Worm (Caenorhabditis elegans) whole organism, L4 larva: ENCODE data around the gene apn-1.

Source experiments
- F10B5.3 ChIP-seq: sonication (generic microtip); optimal IDR thresholded peaks from 2 replicates; lab custom pipeline; 2016; ENCODE audit warnings: mild to moderate bottlenecking, missing genetic modification characterization, missing compliant biosample characterization
- F37D6.2 ChIP-seq: sonication (generic microtip); optimal IDR thresholded peaks from 2 replicates; lab custom pipeline; 2016; ENCODE audit warnings: mild to moderate bottlenecking, missing genetic modification characterization, missing compliant biosample characterization
- ZK337.2 ChIP-seq: fragments of 200-800 bp; sonication (Bioruptor generic); IDR thresholded peaks from 2 replicates; pipeline ENCODE4 v1.3.6; 2022; ENCODE audit warnings: missing genetic modification reagents, missing genetic modification characterization, missing compliant biosample characterization
- aha-1 ChIP-seq: fragments of 150-350 bp; peaks from one replicate; lab custom pipeline; 2014; ENCODE audit warnings: missing biosample characterization, missing genetic modification characterization
- ama-1 ChIP-seq: fragments of 150-350 bp; optimal IDR thresholded peaks from 2 replicates; lab custom pipeline; 2014; ENCODE audit warnings: inconsistent platforms, mixed read lengths
- attf-4 ChIP-seq: sonication (generic microtip); optimal IDR thresholded peaks from 3 replicates; lab custom pipeline; 2017; ENCODE audit warnings: missing biosample characterization, missing genetic modification characterization
- daf-12 ChIP-seq: fragments of 150-350 bp; optimal IDR thresholded peaks from 2 replicates; lab custom pipeline; 2014; ENCODE audit warnings: missing biosample characterization, missing genetic modification reagents, missing genetic modification characterization
- daf-16 ChIP-seq, 3 experiments: sonication (generic microtip); optimal IDR thresholded peaks; 2 replicates each; lab custom pipeline; 2016 to 2017; ENCODE audit warnings: missing genetic modification characterization in 3 of 3, missing genetic modification reagents in 3 of 3, mild to moderate bottlenecking in 2 of 3, missing compliant biosample characterization in 2 of 3, missing biosample characterization in 1 of 3, moderate library complexity in 1 of 3
- daf-19 ChIP-seq: fragments of 200-800 bp; sonication (Bioruptor generic); conservative IDR thresholded peaks from 2 replicates; pipeline ENCODE4 v1.3.6; 2022; ENCODE audit warnings: missing genetic modification characterization, missing compliant biosample characterization
- dmd-6 ChIP-seq: fragments of 200-800 bp; sonication (Bioruptor generic); IDR thresholded peaks from 2 replicates; pipeline ENCODE4 v1.3.6; 2022; ENCODE audit warnings: missing genetic modification reagents, missing genetic modification characterization, missing compliant biosample characterization
- dve-1 ChIP-seq: sonication (generic microtip); optimal IDR thresholded peaks from 2 replicates; lab custom pipeline; 2017; ENCODE audit warnings: antibody characterized with exemption, mild to moderate bottlenecking, missing genetic modification characterization, missing compliant biosample characterization; ENCODE audit not compliant: insufficient read depth
- hif-1 ChIP-seq, 2 experiments: sonication (generic microtip); optimal IDR thresholded peaks; 2 replicates each; lab custom pipeline; 2016 to 2017; ENCODE audit warnings: missing compliant biosample characterization in 2 of 2, missing genetic modification characterization in 2 of 2, missing genetic modification reagents in 2 of 2, missing genotype in 2 of 2, mild to moderate bottlenecking in 1 of 2
- hlh-11 ChIP-seq: fragments of 200-800 bp; sonication (Bioruptor generic); optimal IDR thresholded peaks from 2 replicates; lab custom pipeline; 2018; ENCODE audit warnings: mild to moderate bottlenecking, missing genetic modification characterization, missing compliant biosample characterization
- hlh-30 ChIP-seq: sonication (generic microtip); optimal IDR thresholded peaks from 2 replicates; lab custom pipeline; 2017; ENCODE audit warnings: antibody characterized with exemption, mild to moderate bottlenecking, missing genetic modification characterization, missing compliant biosample characterization; ENCODE audit not compliant: insufficient read depth
- lir-3 ChIP-seq: sonication (generic microtip); optimal IDR thresholded peaks from 2 replicates; lab custom pipeline; 2016; ENCODE audit warnings: mild to moderate bottlenecking, missing genetic modification characterization, missing compliant biosample characterization
- lsy-2 ChIP-seq, 2 experiments: fragments of 150-350 bp in 1 of 2; sonication (generic microtip) in 1 of 2; optimal IDR thresholded peaks; 2 replicates each; lab custom pipeline; 2014 to 2017; ENCODE audit warnings: missing biosample characterization in 2 of 2, missing genetic modification characterization in 2 of 2
- madf-5 ChIP-seq, 2 experiments: fragments of 200-800 bp; sonication (Bioruptor generic); IDR thresholded peaks; 2 replicates each; pipeline ENCODE4 v1.3.6; 2022; ENCODE audit warnings: missing compliant biosample characterization in 2 of 2, missing genetic modification characterization in 2 of 2
- mes-2 ChIP-seq: sonication (generic microtip); optimal IDR thresholded peaks from 2 replicates; lab custom pipeline; 2016; ENCODE audit warnings: missing genotype, mild to moderate bottlenecking, missing genetic modification characterization, missing compliant biosample characterization; ENCODE audit not compliant: poor library complexity, severe bottlenecking
- nhr-11 ChIP-seq: fragments of 150-350 bp; optimal IDR thresholded peaks from 2 replicates; lab custom pipeline; 2014; ENCODE audit warnings: missing biosample characterization, missing genetic modification characterization
- nhr-28 ChIP-seq: fragments of 150-350 bp; optimal IDR thresholded peaks from 2 replicates; lab custom pipeline; 2014; ENCODE audit warnings: missing biosample characterization, missing genetic modification characterization
- nhr-48 ChIP-seq: sonication (generic microtip); optimal IDR thresholded peaks from 2 replicates; lab custom pipeline; 2016; ENCODE audit warnings: mild to moderate bottlenecking, missing genetic modification characterization, missing compliant biosample characterization
- nhr-6 ChIP-seq: fragments of 150-350 bp; optimal IDR thresholded peaks from 2 replicates; lab custom pipeline; 2014; ENCODE audit warnings: missing biosample characterization, missing genetic modification characterization
- nhr-76 ChIP-seq: fragments of 150-350 bp; optimal IDR thresholded peaks from 2 replicates; lab custom pipeline; 2014; ENCODE audit warnings: missing biosample characterization, missing genetic modification characterization
- nhr-77 ChIP-seq: fragments of 150-350 bp; optimal IDR thresholded peaks from 2 replicates; lab custom pipeline; 2014; ENCODE audit warnings: missing biosample characterization, missing genetic modification characterization
- pha-4 ChIP-seq, 2 experiments: fragments of 150-350 bp in 1 of 2; fragments of 200-800 bp in 1 of 2; sonication (Bioruptor generic) in 1 of 2; IDR thresholded peaks in 1 of 2; optimal IDR thresholded peaks in 1 of 2; 2 replicates each; pipeline versions ENCODE4 v1.3.6 to Lab custom; 2014 to 2022; ENCODE audit warnings: missing genetic modification characterization in 2 of 2, missing genetic modification reagents in 2 of 2, missing biosample characterization in 1 of 2, missing compliant biosample characterization in 1 of 2
- pqm-1 ChIP-seq: sonication (generic microtip); optimal IDR thresholded peaks from 2 replicates; lab custom pipeline; 2017; ENCODE audit warnings: missing biosample characterization, missing genetic modification characterization
- spr-1 ChIP-seq: sonication (generic microtip); optimal IDR thresholded peaks from 2 replicates; lab custom pipeline; 2016; ENCODE audit warnings: mild to moderate bottlenecking, missing genetic modification characterization, missing compliant biosample characterization
- tag-97 ChIP-seq: fragments of 200-800 bp; sonication (Bioruptor generic); IDR thresholded peaks from 2 replicates; pipeline ENCODE4 v1.3.6; 2022; ENCODE audit warnings: missing genetic modification characterization, missing compliant biosample characterization
- tra-1 ChIP-seq: fragments of 200-800 bp; sonication (Bioruptor generic); IDR thresholded peaks from 2 replicates; pipeline ENCODE4 v1.3.6; 2022; ENCODE audit warnings: missing genetic modification reagents, missing genetic modification characterization, missing compliant biosample characterization
- unc-39 ChIP-seq: sonication (generic microtip); optimal IDR thresholded peaks from 2 replicates; lab custom pipeline; 2017; ENCODE audit warnings: missing biosample characterization, missing genetic modification characterization
- unc-62 ChIP-seq, 3 experiments: fragments of 150-350 bp in 1 of 3; sonication (generic microtip); optimal IDR thresholded peaks in 2 of 3; peaks in 1 of 3; 1 replicate in 1 of 3; 2 replicates in 2 of 3; lab custom pipeline; 2014 to 2017; ENCODE audit warnings: missing biosample characterization in 3 of 3, missing genetic modification characterization in 3 of 3, missing genetic modification reagents in 3 of 3, missing genotype in 1 of 3
- vab-7 ChIP-seq: fragments of 200-800 bp; sonication (Bioruptor generic); IDR thresholded peaks from 2 replicates; pipeline ENCODE4 v1.3.6; 2022; ENCODE audit warnings: missing genetic modification reagents, missing genetic modification characterization, missing compliant biosample characterization

Gene apn-1

DNA sequence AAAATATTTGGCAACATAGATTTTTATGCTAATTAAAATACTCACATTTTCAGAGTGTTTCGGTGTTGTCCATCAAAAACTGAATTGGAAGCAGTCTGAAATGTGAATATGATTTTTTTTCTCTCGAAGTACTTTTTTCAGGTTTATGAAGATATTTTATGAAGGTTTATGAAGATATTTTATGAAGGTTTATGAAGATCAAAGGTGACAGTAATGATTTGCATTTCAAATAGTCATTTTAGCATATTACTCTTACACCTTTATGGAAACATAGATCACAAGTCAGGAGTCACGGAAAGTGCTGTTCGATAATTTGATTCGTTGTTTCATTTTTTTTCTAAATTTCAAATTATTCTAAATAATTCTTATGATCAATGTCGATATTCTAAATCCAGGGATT is 43.2 kb upstream of the apn-1 start, which contains the start of gene pgp-11:
Gene pgp-11 (minus strand): TSS at position 101 of the 400 bp plus-strand sequence.
- TF ChIP-seq tra-1 (GFP tag; lab: Robert Waterston, UW) (no peak), aha-1 (tag; lab: Kevin White, UChicago) (peak; percentile 23)

DNA sequence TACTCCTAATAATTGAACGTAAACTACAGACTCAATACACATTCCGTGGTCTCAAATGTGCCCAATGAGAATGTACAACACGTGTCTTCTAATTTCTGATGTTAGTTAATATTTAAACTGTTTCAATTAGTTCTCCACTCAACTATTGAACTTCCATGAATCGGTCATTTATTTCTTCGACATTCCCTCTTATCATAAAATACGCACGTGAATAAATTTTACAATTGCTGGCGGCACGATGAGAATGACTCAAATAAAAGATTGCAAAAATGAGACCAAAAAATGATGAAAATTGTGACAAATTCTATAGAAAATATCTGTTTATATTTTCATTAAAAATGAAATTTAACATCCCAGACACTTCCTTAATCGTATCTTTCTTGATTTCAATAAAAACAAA is 42.6 kb upstream of the apn-1 start:
- TF ChIP-seq hlh-30 (tag; lab: Kevin White, UChicago) (peak; percentile 19), unc-39 (tag; lab: Kevin White, UChicago) (no peak), pqm-1 (tag; lab: Kevin White, UChicago) (peak; percentile 32), ZK337.2 (GFP tag; lab: Robert Waterston, UW) (no peak), F10B5.3 (tag; lab: Kevin White, UChicago) (no peak), dmd-6 (GFP tag; lab: Robert Waterston, UW) (peak; percentile 35; the same call in 1 of the 2 replicates), nhr-28 (tag; lab: Kevin White, UChicago) (peak; percentile 50)

DNA sequence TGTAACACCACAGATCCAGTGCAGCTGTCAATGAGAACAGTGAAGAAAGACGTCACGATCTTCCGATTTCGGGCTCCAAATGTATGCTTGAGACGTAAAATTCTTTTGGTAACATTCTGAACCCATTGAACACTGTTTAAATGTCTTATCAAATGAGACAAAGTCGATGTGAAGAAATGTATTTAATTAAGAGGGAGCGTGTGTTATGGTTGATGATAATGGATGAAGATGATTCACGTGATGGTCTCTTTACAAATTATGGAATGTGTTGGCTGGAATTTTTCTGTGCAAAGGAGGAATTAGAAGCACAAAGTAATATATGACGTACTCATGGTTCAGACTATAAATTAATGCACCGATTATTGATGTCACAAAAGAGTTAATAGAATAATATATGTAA is 40.4 kb upstream of the apn-1 start:
- TF ChIP-seq aha-1 (tag; lab: Kevin White, UChicago): peak; percentile 97
- TF ChIP-seq dmd-6 (GFP tag; lab: Robert Waterston, UW): peak; percentile 49; the same call in 1 of the 2 replicates
- TF ChIP-seq lir-3 (tag; lab: Kevin White, UChicago): no peak

DNA sequence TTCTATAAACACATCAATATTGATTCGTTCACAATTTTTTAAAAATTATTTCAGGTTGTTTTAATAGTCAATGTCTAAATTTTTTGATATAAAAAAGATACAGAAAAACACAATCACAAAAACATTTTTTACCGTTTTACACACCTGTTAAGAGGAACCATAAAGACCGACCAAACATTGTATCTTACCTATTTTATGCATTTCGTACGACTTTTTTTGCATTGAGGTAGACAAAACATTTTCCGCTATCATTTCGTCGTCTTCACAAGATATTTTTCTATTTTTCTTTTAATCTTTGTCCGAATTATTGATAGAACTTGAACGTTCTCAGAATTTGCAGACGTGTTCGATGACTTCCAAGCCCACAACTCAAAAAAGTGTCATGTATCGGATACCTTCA is 39.0 kb upstream of the apn-1 start, which contains the start of gene glna-2:
Gene glna-2 (plus strand): TSS at position 301 of the 400 bp plus-strand sequence.
- TF ChIP-seq nhr-28 (tag; lab: Kevin White, UChicago): no peak
- no peak for TF ChIP-seq daf-16 (GFP tag; optimal IDR thresholded peaks at IDR 0.05; lab: Kevin White, UChicago)
- peak; percentile 1 for TF ChIP-seq daf-16 (tag; optimal IDR thresholded peaks at IDR 0.05; lab: Kevin White, UChicago)
- TF ChIP-seq, all 104 proteins: peak for 1

DNA sequence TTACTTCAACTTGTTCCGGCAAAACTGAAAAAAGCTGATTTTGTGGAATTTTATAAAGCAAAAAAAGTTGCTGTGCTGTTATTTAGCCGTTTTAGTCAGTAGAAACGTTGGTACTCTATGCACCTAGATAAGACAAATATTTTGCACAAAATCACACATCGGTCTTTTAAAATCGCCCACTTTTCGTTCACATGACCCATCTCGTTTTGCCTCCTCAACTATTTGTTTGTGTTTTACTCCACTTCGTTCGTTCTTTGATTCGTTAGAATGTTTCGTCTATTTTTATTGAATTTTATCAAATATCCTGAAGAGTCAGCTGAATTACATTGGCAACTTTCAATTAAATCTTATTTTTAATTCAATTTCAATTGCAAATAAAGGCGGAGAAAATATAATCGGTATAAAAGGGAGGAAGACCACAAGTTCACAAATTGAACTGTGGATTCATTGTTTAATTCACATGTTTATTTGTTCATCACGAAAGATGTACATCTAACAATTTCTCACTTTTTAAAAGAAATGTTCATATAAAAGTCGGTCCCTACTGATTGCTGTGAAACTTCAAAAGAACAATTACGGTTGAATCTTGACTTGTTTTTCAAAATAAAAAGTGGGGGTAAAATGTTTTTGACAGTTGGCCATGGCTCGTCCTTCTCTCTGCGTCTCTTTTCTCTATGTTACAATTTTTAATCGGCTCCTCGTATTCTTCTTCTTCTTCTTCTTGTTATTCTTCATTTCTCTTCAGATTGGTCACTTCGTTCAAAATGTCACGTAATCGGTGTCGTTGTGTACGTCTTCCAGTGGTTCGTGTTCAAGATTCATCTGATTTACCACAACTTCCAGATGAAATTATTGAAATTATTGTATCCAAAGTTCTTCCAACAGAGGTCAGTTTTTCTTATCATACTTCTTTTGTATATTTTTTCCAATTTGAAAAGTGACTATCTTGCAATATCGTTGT is 35.0 kb upstream of the apn-1 start, which contains the start of gene DH11.2:
Gene DH11.2 (plus strand): TSS at position 746 of the 961 bp plus-strand sequence.
- peak; percentile 29 for TF ChIP-seq nhr-28 (tag; lab: Kevin White, UChicago)
- peak; percentile 50 for TF ChIP-seq nhr-48 (tag; lab: Kevin White, UChicago)
- TF ChIP-seq hlh-30 (tag; lab: Kevin White, UChicago): peak; percentile 65
- TF ChIP-seq F37D6.2 (tag; lab: Kevin White, UChicago): no peak
- no peak for TF ChIP-seq daf-16 (GFP tag; optimal IDR thresholded peaks at IDR 0.05; lab: Kevin White, UChicago)
- peak; percentile 72 for TF ChIP-seq daf-16 (tag; optimal IDR thresholded peaks at IDR 0.05; lab: Kevin White, UChicago)
- peak; percentile 36 for TF ChIP-seq dve-1 (tag; lab: Kevin White, UChicago)
- peak; percentile 66 for TF ChIP-seq hlh-11 (tag; lab: Kevin White, UChicago)
- TF ChIP-seq nhr-77: peak; percentile 57
- peak; percentile 58 for TF ChIP-seq dmd-6 (GFP tag; lab: Robert Waterston, UW)
- no peak for TF ChIP-seq spr-1 (tag; lab: Kevin White, UChicago)
- peak in 1 of 2 experiments; percentile 96 for TF ChIP-seq unc-62 (GFP tag; optimal IDR thresholded peaks at IDR 0.05 in 1 of 2; lab: Kevin White, UChicago)
- no peak for TF ChIP-seq unc-62 (tag; optimal IDR thresholded peaks at IDR 0.05; lab: Kevin White, UChicago)
- TF ChIP-seq hif-1 (tag; optimal IDR thresholded peaks at IDR 0.05; lab: Kevin White, UChicago): peak in 1 of 2 experiments; percentile 46
- peak; percentile 75 for TF ChIP-seq aha-1 (tag; lab: Kevin White, UChicago)
- no peak for TF ChIP-seq daf-12

DNA sequence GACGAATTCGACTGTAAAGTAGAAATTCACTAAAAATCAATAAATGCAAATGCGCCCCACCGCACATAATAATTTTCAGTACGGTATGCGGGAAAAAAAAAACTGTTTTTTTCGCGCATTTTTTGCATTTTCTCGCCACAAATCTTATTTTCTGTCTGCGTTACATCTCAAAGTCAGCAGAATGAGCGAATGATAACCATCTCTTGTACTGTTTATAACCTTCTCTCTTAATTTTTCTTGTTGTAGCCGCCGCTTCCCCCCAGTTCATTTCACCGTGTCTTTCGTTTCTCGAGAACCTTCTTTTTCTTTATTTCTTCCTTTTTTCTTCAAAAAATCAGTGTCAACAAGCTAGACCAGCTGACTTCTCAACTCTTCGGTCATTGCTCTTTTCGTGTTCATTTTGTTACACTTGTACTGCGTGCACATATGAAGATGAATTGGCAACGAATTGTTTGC is 31.9 kb upstream of the apn-1 start:
- no peak for TF ChIP-seq pha-4 (GFP tag; IDR thresholded peaks at IDR 0.05; lab: Robert Waterston, UW)
- TF ChIP-seq pha-4 (tag; optimal IDR thresholded peaks at IDR 0.05; lab: Kevin White, UChicago): peak; percentile 79
- TF ChIP-seq tag-97 (GFP tag; lab: Robert Waterston, UW): no peak
- TF ChIP-seq mes-2 (tag; lab: Kevin White, UChicago): peak; percentile 4
- TF ChIP-seq hlh-30 (tag; lab: Kevin White, UChicago): peak; percentile 71
- peak in 1 of 2 experiments; percentile 73 for TF ChIP-seq lsy-2 (tag; optimal IDR thresholded peaks at IDR 0.05; lab: Kevin White, UChicago)
- no peak for TF ChIP-seq nhr-76 (tag; lab: Kevin White, UChicago)
- TF ChIP-seq hlh-11 (tag; lab: Kevin White, UChicago): peak; percentile 63
- no peak for TF ChIP-seq attf-4
- peak; percentile 48 for TF ChIP-seq dmd-6 (GFP tag; lab: Robert Waterston, UW)
- peak; percentile 24; the same call in 1 of the 2 replicates for TF ChIP-seq tra-1 (GFP tag; lab: Robert Waterston, UW)
- peak; percentile 48 for TF ChIP-seq dve-1 (tag; lab: Kevin White, UChicago)
- TF ChIP-seq nhr-77: peak; percentile 12
- no peak for TF ChIP-seq nhr-48 (tag; lab: Kevin White, UChicago)
- TF ChIP-seq nhr-6 (tag; lab: Kevin White, UChicago): peak; percentile 5
- TF ChIP-seq nhr-11 (tag; lab: Kevin White, UChicago): peak; percentile 62
- no peak for TF ChIP-seq madf-5 (GFP tag; IDR thresholded peaks at IDR 0.05; lab: Robert Waterston, UW)
- peak; percentile 60 for TF ChIP-seq nhr-28 (tag; lab: Kevin White, UChicago)
- 0 out of 2 replicates have a peak, but pooled peaks have one; percentile 17 for TF ChIP-seq daf-19 (GFP tag; lab: Robert Waterston, UW)
- no peak for TF ChIP-seq ama-1 (lab: Kevin White, UChicago)
- peak in 1 of 2 experiments; percentile 95 for TF ChIP-seq unc-62 (GFP tag; optimal IDR thresholded peaks at IDR 0.05 in 1 of 2; lab: Kevin White, UChicago)
- no peak for TF ChIP-seq unc-62 (tag; optimal IDR thresholded peaks at IDR 0.05; lab: Kevin White, UChicago)
- TF ChIP-seq vab-7 (GFP tag; lab: Robert Waterston, UW): no peak
